Fruit fly (Drosophila melanogaster) whole organism, embryonic: Measurements from ENCODE around the gene Arpc3A.

ENCODE experiments used
- Ada2b ChIP-seq: fragments of 200-800 bp; sonication (Bioruptor generic); IDR thresholded peaks from 2 replicates; pipeline ENCODE4 v1.3.6; 2022; ENCODE audit warnings: missing biosample characterization, missing genetic modification characterization
- CG12236 ChIP-seq: fragments of 200-800 bp; sonication (Bioruptor generic); optimal IDR thresholded peaks from 2 replicates; lab custom pipeline; 2016; ENCODE audit warnings: missing biosample characterization, missing genetic modification characterization
- CG13624 ChIP-seq: fragments of 200-800 bp; sonication (Bioruptor generic); optimal IDR thresholded peaks from 2 replicates; lab custom pipeline; 2016; ENCODE audit warnings: missing biosample characterization, missing genetic modification characterization
- CG13775 ChIP-seq: fragments of 200-800 bp; sonication (Bioruptor generic); optimal IDR thresholded peaks from 3 replicates; lab custom pipeline; 2017; ENCODE audit warnings: missing biosample characterization, mild to moderate bottlenecking, missing genetic modification characterization
- CG17568 ChIP-seq: fragments of 200-800 bp; sonication (Bioruptor generic); optimal IDR thresholded peaks from 2 replicates; lab custom pipeline; 2018; ENCODE audit warnings: missing biosample characterization, mild to moderate bottlenecking, missing genetic modification characterization, moderate library complexity
- CG17829 ChIP-seq: fragments of 200-800 bp; optimal IDR thresholded peaks from 2 replicates; lab custom pipeline; 2019; ENCODE audit warnings: missing biosample characterization, mild to moderate bottlenecking, missing genetic modification characterization, moderate library complexity
- CG2116 ChIP-seq: fragments of 200-800 bp; sonication (Bioruptor generic); optimal IDR thresholded peaks from 3 replicates; lab custom pipeline; 2018; ENCODE audit warnings: missing biosample characterization, mild to moderate bottlenecking, missing genetic modification characterization
- CG30020 ChIP-seq: fragments of 200-800 bp; optimal IDR thresholded peaks from 2 replicates; lab custom pipeline; 2019; ENCODE audit warnings: missing biosample characterization, mild to moderate bottlenecking, missing genetic modification characterization, moderate library complexity
- CG30403 ChIP-seq: fragments of 200-800 bp; sonication (Bioruptor generic); optimal IDR thresholded peaks from 3 replicates; lab custom pipeline; 2016; ENCODE audit warnings: missing biosample characterization, missing genetic modification characterization
- CG3065 ChIP-seq: fragments of 200-800 bp; sonication (Bioruptor generic); optimal IDR thresholded peaks from 2 replicates; lab custom pipeline; 2016; ENCODE audit warnings: missing biosample characterization, missing genetic modification characterization
- CG32532 ChIP-seq: fragments of 200-800 bp; sonication (Bioruptor generic); IDR thresholded peaks from 2 replicates; pipeline ENCODE4 v1.3.6; 2022; ENCODE audit warnings: missing biosample characterization, missing genetic modification characterization
- CG32772 ChIP-seq: fragments of 200-800 bp; sonication (Bioruptor generic); IDR thresholded peaks from 2 replicates; pipeline ENCODE4 v1.3.6; 2022; ENCODE audit warnings: missing biosample characterization, missing genetic modification characterization
- CG33213 ChIP-seq: fragments of 200-800 bp; sonication (Bioruptor generic); optimal IDR thresholded peaks from 3 replicates; lab custom pipeline; 2016; ENCODE audit warnings: missing biosample characterization, missing genetic modification characterization
- CG34224 ChIP-seq: fragments of 200-800 bp; sonication (Bioruptor generic); IDR thresholded peaks from 3 replicates; pipeline ENCODE4 v1.3.6; 2022; ENCODE audit warnings: missing biosample characterization, missing genetic modification characterization; ENCODE audit not compliant: partially characterized antibody
- CG6791 ChIP-seq: fragments of 200-800 bp; sonication (Bioruptor generic); IDR thresholded peaks from 3 replicates; pipeline ENCODE4 v1.3.6; 2022; ENCODE audit warnings: missing biosample characterization, missing genetic modification characterization; ENCODE audit not compliant: partially characterized antibody
- CG7556 ChIP-seq: fragments of 200-800 bp; sonication (Bioruptor generic); optimal IDR thresholded peaks from 2 replicates; lab custom pipeline; 2017; ENCODE audit warnings: missing biosample characterization, mild to moderate bottlenecking, missing genetic modification characterization
- CG8924 ChIP-seq: fragments of 200-800 bp; optimal IDR thresholded peaks from 3 replicates; lab custom pipeline; 2019; ENCODE audit warnings: missing biosample characterization, mild to moderate bottlenecking, missing genetic modification characterization, moderate library complexity
- CHES-1-like ChIP-seq: fragments of 200-800 bp; sonication (Bioruptor generic); optimal IDR thresholded peaks from 2 replicates; lab custom pipeline; 2016; ENCODE audit warnings: missing biosample characterization, missing genetic modification characterization
- CrebB ChIP-seq: fragments of 200-800 bp; sonication (Bioruptor generic); optimal IDR thresholded peaks from 3 replicates; lab custom pipeline; 2018; ENCODE audit warnings: missing biosample characterization, mild to moderate bottlenecking, missing genetic modification characterization
- Dref ChIP-seq: fragments of 200-800 bp; sonication (Bioruptor generic); IDR thresholded peaks from 2 replicates; pipeline ENCODE4 v1.3.6; 2022; ENCODE audit warnings: missing biosample characterization, missing genetic modification characterization
- Gug ChIP-seq: fragments of 200-800 bp; sonication (Bioruptor generic); IDR thresholded peaks from 4 replicates; pipeline ENCODE4 v1.3.6; 2022; ENCODE audit warnings: missing biosample characterization, missing genetic modification characterization
- Jarid2 ChIP-seq: fragments of 200-800 bp; sonication (Bioruptor generic); optimal IDR thresholded peaks from 3 replicates; lab custom pipeline; 2017; ENCODE audit warnings: mild to moderate bottlenecking, missing biosample characterization, missing genetic modification reagents, missing genetic modification characterization
- Mad ChIP-seq: fragments of 200-800 bp; sonication (Bioruptor generic); optimal IDR thresholded peaks from 2 replicates; lab custom pipeline; 2016; ENCODE audit warnings: missing biosample characterization, missing genetic modification characterization
- Med ChIP-seq: fragments of 200-800 bp; sonication (Bioruptor generic); peaks from one replicate; lab custom pipeline; 2016; ENCODE audit warnings: missing biosample characterization, missing genetic modification characterization, mild to moderate bottlenecking, inconsistent platforms, moderate library complexity
- Meics ChIP-seq: fragments of 200-800 bp; sonication (Bioruptor generic); optimal IDR thresholded peaks from 2 replicates; lab custom pipeline; 2017; ENCODE audit warnings: missing biosample characterization, mild to moderate bottlenecking, missing genetic modification characterization
- Mrtf ChIP-seq: fragments of 200-800 bp; sonication (Bioruptor generic); IDR thresholded peaks from 3 replicates; pipeline ENCODE4 v1.3.6; 2022; ENCODE audit warnings: missing biosample characterization, missing genetic modification characterization
- Vsx1 ChIP-seq: fragments of 200-800 bp; sonication (Bioruptor generic); optimal IDR thresholded peaks from 2 replicates; lab custom pipeline; 2017; ENCODE audit warnings: missing biosample characterization, mild to moderate bottlenecking, missing genetic modification characterization, missing genetic modification reagents
- Xrp1 ChIP-seq: fragments of 200-800 bp; sonication (Bioruptor generic); IDR thresholded peaks from 2 replicates; pipeline ENCODE4 v1.3.6; 2022; ENCODE audit warnings: missing biosample characterization, missing genetic modification characterization
- ap ChIP-seq: fragments of 200-800 bp; sonication (Bioruptor generic); IDR thresholded peaks from 2 replicates; pipeline ENCODE4 v1.3.6; 2022; ENCODE audit warnings: missing biosample characterization, missing genetic modification characterization
- bigmax ChIP-seq: fragments of 200-800 bp; sonication (Bioruptor generic); optimal IDR thresholded peaks from 2 replicates; lab custom pipeline; 2018; ENCODE audit warnings: missing biosample characterization, mild to moderate bottlenecking, missing genetic modification characterization
- cg ChIP-seq: fragments of 200-800 bp; sonication (Bioruptor generic); optimal IDR thresholded peaks from 3 replicates; lab custom pipeline; 2019; ENCODE audit warnings: missing biosample characterization, mild to moderate bottlenecking, missing genetic modification characterization, moderate library complexity
- chn ChIP-seq: fragments of 200-800 bp; sonication (Bioruptor generic); optimal IDR thresholded peaks from 2 replicates; lab custom pipeline; 2016; ENCODE audit warnings: missing biosample characterization, missing genetic modification characterization
- ems ChIP-seq: fragments of 200-800 bp; sonication (Bioruptor generic); optimal IDR thresholded peaks from 3 replicates; lab custom pipeline; 2016; ENCODE audit warnings: missing biosample characterization, missing genetic modification characterization
- en ChIP-seq: fragments of 200-800 bp; sonication (Bioruptor generic); optimal IDR thresholded peaks from 2 replicates; lab custom pipeline; 2016; ENCODE audit warnings: missing biosample characterization, missing genetic modification characterization
- lov ChIP-seq, 2 experiments: fragments of 200-800 bp in 1 of 2; fragments of >200 bp in 1 of 2; sonication (Bioruptor generic) in 1 of 2; IDR thresholded peaks in 1 of 2; optimal IDR thresholded peaks in 1 of 2; 2 replicates in 1 of 2; 3 replicates in 1 of 2; pipeline versions ENCODE4 v1.3.6 to Lab custom; 2017 to 2022; ENCODE audit warnings: missing biosample characterization in 1 of 2, missing genetic modification characterization in 1 of 2
- nerfin-1 ChIP-seq: fragments of 200-800 bp; sonication (Bioruptor generic); optimal IDR thresholded peaks from 3 replicates; lab custom pipeline; 2019; ENCODE audit warnings: missing biosample characterization, mild to moderate bottlenecking, missing genetic modification characterization, moderate library complexity
- onecut ChIP-seq: fragments of 200-800 bp; sonication (Bioruptor generic); IDR thresholded peaks from 2 replicates; pipeline ENCODE4 v1.3.6; 2022; ENCODE audit warnings: missing biosample characterization, missing genetic modification characterization
- p53 ChIP-seq: fragments of 200-800 bp; sonication (Bioruptor generic); optimal IDR thresholded peaks from 2 replicates; lab custom pipeline; 2016; ENCODE audit warnings: missing biosample characterization, missing genetic modification characterization
- pan ChIP-seq, 4 experiments: fragments of >200 bp in 3 of 4; fragments of 200-800 bp in 1 of 4; sonication (Bioruptor generic) in 1 of 4; optimal IDR thresholded peaks in 3 of 4; IDR thresholded peaks in 1 of 4; 2 replicates each; pipeline versions ENCODE4 v1.3.6 to Lab custom; 2017 to 2022; ENCODE audit warnings: missing biosample characterization in 2 of 4, missing genetic modification characterization in 2 of 4, mixed read lengths in 1 of 4
- pb ChIP-seq: fragments of 200-800 bp; sonication (Bioruptor generic); optimal IDR thresholded peaks from 3 replicates; lab custom pipeline; 2016; ENCODE audit warnings: missing biosample characterization, missing genetic modification characterization
- phol ChIP-seq: fragments of 200-800 bp; sonication (Bioruptor generic); optimal IDR thresholded peaks from 3 replicates; lab custom pipeline; 2018; ENCODE audit warnings: missing biosample characterization, mild to moderate bottlenecking, missing genetic modification characterization, moderate library complexity
- seq ChIP-seq: fragments of 200-800 bp; sonication (Bioruptor generic); IDR thresholded peaks from 2 replicates; pipeline ENCODE4 v1.3.6; 2022; ENCODE audit warnings: missing biosample characterization, missing genetic modification characterization
- sob ChIP-seq: fragments of 200-800 bp; sonication (Bioruptor generic); IDR thresholded peaks from 2 replicates; pipeline ENCODE4 v1.3.6; 2022; ENCODE audit warnings: missing biosample characterization, missing genetic modification characterization
- ssp ChIP-seq: fragments of 200-800 bp; sonication (Bioruptor generic); IDR thresholded peaks from 2 replicates; pipeline ENCODE4 v1.3.6; 2022; ENCODE audit warnings: missing biosample characterization, missing genetic modification characterization
- sug ChIP-seq: fragments of 200-800 bp; optimal IDR thresholded peaks from 2 replicates; lab custom pipeline; 2019; ENCODE audit warnings: missing biosample characterization, mild to moderate bottlenecking, missing genetic modification characterization, moderate library complexity
- usp ChIP-seq: fragments of >200 bp; optimal IDR thresholded peaks from 2 replicates; lab custom pipeline; 2017; ENCODE audit warnings: missing biosample characterization, missing genetic modification characterization
- zfh1 ChIP-seq: fragments of 200-800 bp; sonication (Bioruptor generic); IDR thresholded peaks from 3 replicates; pipeline ENCODE4 v1.3.6; 2022; ENCODE audit warnings: missing biosample characterization, missing genetic modification characterization

Arpc3A gene

DNA sequence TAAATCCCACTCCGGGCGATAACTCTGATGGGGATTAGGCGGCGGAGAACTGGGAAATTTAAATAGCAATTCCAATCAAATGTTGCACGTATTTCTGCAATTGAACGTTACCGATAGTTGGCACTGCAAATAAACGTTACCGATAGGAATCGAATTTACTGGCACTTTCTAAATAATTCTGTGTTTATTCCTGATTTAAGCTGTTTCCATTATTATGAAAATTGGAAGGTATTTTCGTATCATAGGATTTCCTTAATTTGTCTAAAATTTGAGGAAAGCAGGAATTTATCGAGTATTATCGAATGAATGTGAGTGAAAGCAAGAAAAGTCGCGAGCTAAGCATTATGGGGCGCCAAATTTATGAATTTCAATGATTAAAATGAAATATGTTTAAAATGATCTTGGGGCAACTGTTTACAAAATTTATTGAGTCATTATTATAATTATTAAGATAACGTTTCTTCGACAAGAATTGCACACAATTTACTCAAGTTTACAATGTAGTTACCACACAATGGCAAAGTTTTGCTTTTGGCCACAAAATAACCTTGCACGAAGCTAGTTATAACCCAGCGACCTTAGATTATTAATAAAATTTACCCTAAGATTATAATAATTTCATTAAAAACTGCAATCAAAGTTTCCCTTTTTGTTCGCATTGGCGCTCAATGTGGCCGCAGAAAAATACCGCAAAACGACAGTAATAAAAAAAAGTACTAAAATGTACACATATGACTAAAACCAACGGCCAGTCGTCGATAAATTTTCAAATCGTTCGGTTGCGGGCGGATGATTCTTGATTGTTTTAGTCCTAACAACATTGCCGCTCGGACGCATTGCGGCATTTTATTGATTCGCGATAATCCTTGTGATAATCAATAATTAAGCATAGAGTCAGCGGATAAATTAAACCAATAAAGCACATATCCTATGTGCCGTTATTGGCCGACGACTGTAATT, 30.7 kb upstream of the Arpc3A start, which contains the start of gene alpha-Man-IIb (continued):
- TF ChIP-seq en (GFP tag; lab: Kevin White, UChicago) (no peak), usp (GFP tag; lab: Kevin White, UChicago) (no peak), CG6791 (GFP tag; lab: Robert Waterston, UW) (peak; percentile 50; the same call in 1 of the 3 replicates), onecut (GFP tag; lab: Robert Waterston, UW) (peak; percentile 92), Vsx1 (GFP tag; lab: Kevin White, UChicago) (no peak), cg (GFP tag; lab: Kevin White, UChicago) (peak; percentile 70), Gug (GFP tag; lab: Robert Waterston, UW) (no peak), sob (peak; percentile 47), CG12236 (GFP tag; lab: Kevin White, UChicago) (no peak), sug (tag; lab: Kevin White, UChicago) (peak; percentile 25), CHES-1-like (GFP tag; lab: Kevin White, UChicago) (peak; percentile 19), ems (GFP tag; lab: Kevin White, UChicago) (peak; percentile 30), CG8924 (tag; lab: Kevin White, UChicago) (peak; percentile 56), lov (optimal IDR thresholded peaks at IDR 0.05; lab: Kevin White, UChicago) (no peak), lov (GFP tag; IDR thresholded peaks at IDR 0.05; lab: Robert Waterston, UW) (peak; percentile 51; the same call in 1 of the 3 replicates), CG34224 (GFP tag; lab: Robert Waterston, UW) (peak; percentile 92), CG13775 (peak; percentile 8), Mrtf (GFP tag; lab: Robert Waterston, UW) (peak; percentile 39; the same call in 1 of the 3 replicates), CrebB (peak; percentile 19), ssp (0 out of 2 replicates have a peak, but pooled peaks have one; percentile 13), CG30403 (peak; percentile 18), CG13624 (GFP tag; lab: Kevin White, UChicago) (peak; percentile 0), Jarid2 (peak; percentile 95), CG3065 (GFP tag; lab: Kevin White, UChicago) (no peak), CG17829 (peak; percentile 18), nerfin-1 (peak; percentile 36), pb (GFP tag; lab: Kevin White, UChicago) (no peak), bigmax (GFP tag; lab: Kevin White, UChicago) (peak; percentile 28), CG33213 (peak; percentile 42), Xrp1 (GFP tag; lab: Robert Waterston, UW) (peak; percentile 19; the same call in 1 of the 2 replicates), CG32772 (GFP tag; lab: Robert Waterston, UW) (no peak), Ada2b (GFP tag; lab: Robert Waterston, UW) (no peak), Dref (peak; percentile 62), p53 (no peak), ap (no peak), CG32532 (GFP tag; lab: Robert Waterston, UW) (peak; percentile 45; the same call in 1 of the 2 replicates), CG7556 (GFP tag; lab: Kevin White, UChicago) (peak; percentile 7), CG30020 (tag; lab: Kevin White, UChicago) (peak; percentile 25), phol (peak; percentile 44), Mad (GFP tag; lab: Kevin White, UChicago) (no peak), chn (GFP tag; lab: Kevin White, UChicago) (no peak), zfh1 (GFP tag; lab: Robert Waterston, UW) (peak; percentile 55; the same call in 1 of the 3 replicates), CG2116 (GFP tag; lab: Kevin White, UChicago) (peak; percentile 59), CG17568 (GFP tag; lab: Kevin White, UChicago) (no peak), seq (GFP tag; lab: Robert Waterston, UW) (no peak), Meics (peak; percentile 31), Med (peak; percentile 88), pan (optimal IDR thresholded peaks at IDR 0.05; lab: Kevin White, UChicago) (no peak), pan (GFP tag; optimal IDR thresholded peaks at IDR 0.05 in 1 of 2, IDR thresholded peaks at IDR 0.05 in 1 of 2) (peak in 1 of 2 experiments; percentile 48)
